Fruit fly (Drosophila melanogaster): ENCODE results near the gene CG32576.
A peak's percentile ranks its signal among the peaks of the same experiment; 100 is the strongest.

The CG32576 gene

DNA sequence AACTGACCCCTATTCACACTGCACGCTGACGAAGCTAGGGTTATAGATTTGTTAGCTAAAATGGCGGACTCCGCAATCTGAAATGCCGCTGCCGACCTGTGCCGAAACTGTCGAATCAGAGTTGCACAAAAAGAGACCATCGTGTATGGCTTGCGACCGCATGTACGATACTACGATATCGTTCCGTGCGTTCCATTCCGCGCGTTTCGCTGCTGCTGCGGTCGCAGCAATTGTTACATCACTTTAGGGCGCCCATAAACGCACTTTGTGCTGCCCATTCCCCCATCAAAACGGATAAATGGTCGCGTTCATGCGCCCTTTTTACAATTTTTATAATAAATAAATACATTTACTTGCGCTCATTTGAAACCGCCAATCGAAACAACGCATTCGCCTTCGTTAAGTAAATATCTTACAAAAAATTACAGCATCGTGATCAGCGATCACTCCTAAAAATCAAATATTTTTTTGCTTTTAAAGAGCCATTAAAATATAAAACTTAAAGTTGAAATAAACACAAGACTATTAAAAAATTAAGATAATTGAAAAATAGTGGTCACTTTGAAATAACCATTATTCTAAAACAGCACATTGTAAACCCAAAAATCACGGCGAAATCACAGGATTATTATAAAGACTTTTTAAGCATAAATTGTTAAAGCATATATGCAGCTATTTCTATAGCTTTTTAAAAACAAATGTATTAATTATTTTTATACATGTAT, 32.0 kb upstream of the CG32576 start, which contains the start of gene Cyp1 (continued):
- TF ChIP-seq CG7745 (tag; optimal IDR thresholded peaks at IDR 0.05), result no peak
- TF ChIP-seq Bteb2 (GFP tag; optimal IDR thresholded peaks at IDR 0.05), result no peak
- peak; percentile 60 for TF ChIP-seq CG12659 (GFP tag; optimal IDR thresholded peaks at IDR 0.05)
- peak; percentile 86 for TF ChIP-seq Ets97D (GFP tag; optimal IDR thresholded peaks at IDR 0.05)
- TF ChIP-seq Xbp1 (GFP tag; optimal IDR thresholded peaks at IDR 0.05), result peak; percentile 34
- TF ChIP-seq CG10959 (GFP tag; IDR thresholded peaks at IDR 0.05), result no peak
- peak; percentile 88 for TF ChIP-seq Med (GFP tag)
- TF ChIP-seq danr (GFP tag; IDR thresholded peaks at IDR 0.05), result no peak
- peak; percentile 44; the same call in 2 of the 3 replicates for TF ChIP-seq B-H1 (GFP tag; IDR thresholded peaks at IDR 0.05)
- peak; percentile 37 for TF ChIP-seq CG10366 (GFP tag; IDR thresholded peaks at IDR 0.05)
- 0 out of 3 replicates have a peak, but pooled peaks have one; percentile 30 for TF ChIP-seq so (GFP tag; IDR thresholded peaks at IDR 0.05)
- peak; percentile 90 for TF ChIP-seq bbx (GFP tag; IDR thresholded peaks at IDR 0.05; ENCODE audit: partially characterized antibody)
- peak; percentile 47 for TF ChIP-seq B-H2 (GFP tag; optimal IDR thresholded peaks at IDR 0.05)
- no peak for TF ChIP-seq cato (GFP tag; optimal IDR thresholded peaks at IDR 0.05; ENCODE audit: borderline replicate concordance)
- no peak for TF ChIP-seq Poxn (GFP tag; IDR thresholded peaks at IDR 0.05)
- no peak; the same call in 1 of the 2 replicates for TF ChIP-seq ara (GFP tag; IDR thresholded peaks at IDR 0.05)
- no peak for TF ChIP-seq gro (GFP tag; optimal IDR thresholded peaks at IDR 0.05)
- peak; percentile 29; the same call in 1 of the 3 replicates for TF ChIP-seq H15 (GFP tag; IDR thresholded peaks at IDR 0.05)
- no peak for TF ChIP-seq CG10462 (GFP tag; optimal IDR thresholded peaks at IDR 0.05)
- peak; percentile 43 for TF ChIP-seq CG4424 (GFP tag; optimal IDR thresholded peaks at IDR 0.05)
- peak; percentile 6; the same call in 1 of the 2 replicates for TF ChIP-seq Taf1 (GFP tag; IDR thresholded peaks at IDR 0.05)
- TF ChIP-seq CG33213 (GFP tag; optimal IDR thresholded peaks at IDR 0.05), result no peak
- TF ChIP-seq Mad (GFP tag; optimal IDR thresholded peaks at IDR 0.05), result no peak
- TF ChIP-seq dmrt99B (tag; optimal IDR thresholded peaks at IDR 0.05), result no peak
- TF ChIP-seq kni (GFP tag; optimal IDR thresholded peaks at IDR 0.05), result no peak
- peak; percentile 68 for TF ChIP-seq CG9932 (GFP tag; IDR thresholded peaks at IDR 0.05)
- TF ChIP-seq Ets65A (GFP tag), result peak; percentile 37
- peak; percentile 72; the same call in 1 of the 2 replicates for TF ChIP-seq slbo (GFP tag; IDR thresholded peaks at IDR 0.05)
- TF ChIP-seq CG13123 (GFP tag; optimal IDR thresholded peaks at IDR 0.05), result no peak
- peak; percentile 74 for TF ChIP-seq CG15479 (GFP tag; optimal IDR thresholded peaks at IDR 0.05)
- peak; percentile 59 for TF ChIP-seq gt (GFP tag; IDR thresholded peaks at IDR 0.05)
- peak; percentile 51 for TF ChIP-seq Dp (GFP tag; optimal IDR thresholded peaks at IDR 0.05)
- peak; percentile 36; the same call in 1 of the 2 replicates for TF ChIP-seq H2.0 (GFP tag; IDR thresholded peaks at IDR 0.05)
- peak; percentile 32 for TF ChIP-seq CG14710 (tag; optimal IDR thresholded peaks at IDR 0.05)
- no peak for TF ChIP-seq CG31388 (GFP tag; optimal IDR thresholded peaks at IDR 0.05)
- peak; percentile 15 for TF ChIP-seq CG30403 (GFP tag; optimal IDR thresholded peaks at IDR 0.05)
- peak; percentile 41 for TF ChIP-seq stwl (tag; optimal IDR thresholded peaks at IDR 0.05)
- TF ChIP-seq Drgx (GFP tag; IDR thresholded peaks at IDR 0.05), result peak; percentile 25; the same call in 1 of the 2 replicates
- peak; percentile 32; the same call in 1 of the 2 replicates for TF ChIP-seq CG2129 (GFP tag; IDR thresholded peaks at IDR 0.05; ENCODE audit: partially characterized antibody)
- no peak for TF ChIP-seq Dad (GFP tag; optimal IDR thresholded peaks at IDR 0.05)
- TF ChIP-seq CG14014 (GFP tag; IDR thresholded peaks at IDR 0.05), result 0 out of 2 replicates have a peak, but pooled peaks have one; percentile 22
- TF ChIP-seq CG13424 (tag; optimal IDR thresholded peaks at IDR 0.05), result peak; percentile 20
- TF ChIP-seq Hr3 (GFP tag; optimal IDR thresholded peaks at IDR 0.05), result peak; percentile 5
- TF ChIP-seq CG13775 (GFP tag; optimal IDR thresholded peaks at IDR 0.05), result peak; percentile 58
- no peak for TF ChIP-seq CG18599 (GFP tag; optimal IDR thresholded peaks at IDR 0.05)
- TF ChIP-seq jumu (GFP tag; optimal IDR thresholded peaks at IDR 0.05), result peak; percentile 5
- TF ChIP-seq CG6272 (GFP tag; IDR thresholded peaks at IDR 0.05), result peak; percentile 52; the same call in 1 of the 2 replicates
- peak; percentile 65; the same call in 3 of the 4 replicates for TF ChIP-seq Dll (GFP tag; IDR thresholded peaks at IDR 0.05; ENCODE audit: partially characterized antibody)
- TF ChIP-seq CG4820 (GFP tag; optimal IDR thresholded peaks at IDR 0.05), result peak; percentile 31
